Worm (Caenorhabditis elegans) whole organism, L2 larva: Measurements from ENCODE around the gene Y62E10A.24.

Experiments used
- ZK546.5 ChIP-seq: sonication (generic microtip); optimal IDR thresholded peaks from 2 replicates; lab custom pipeline; 2017; ENCODE audit warnings: missing biosample characterization, missing genetic modification characterization
- alr-1 ChIP-seq: fragments of 150-350 bp; optimal IDR thresholded peaks from 2 replicates; lab custom pipeline; 2014; ENCODE audit warnings: missing biosample characterization, missing genetic modification characterization
- elt-3 ChIP-seq: sonication (generic microtip); optimal IDR thresholded peaks from 2 replicates; lab custom pipeline; 2017; ENCODE audit warnings: missing biosample characterization, missing genetic modification characterization
- gmeb-1 ChIP-seq: fragments of 150-350 bp; optimal IDR thresholded peaks from 2 replicates; lab custom pipeline; 2014; ENCODE audit warnings: missing biosample characterization, missing genetic modification characterization
- lin-13 ChIP-seq: fragments of 150-350 bp; optimal IDR thresholded peaks from 2 replicates; lab custom pipeline; 2014; ENCODE audit warnings: missing biosample characterization, missing genetic modification reagents, missing genetic modification characterization
- lsy-2 ChIP-seq, 2 experiments: fragments of 150-350 bp in 1 of 2; sonication (generic microtip) in 1 of 2; optimal IDR thresholded peaks; 2 replicates each; lab custom pipeline; 2014 to 2017; ENCODE audit warnings: missing biosample characterization in 2 of 2, missing genetic modification characterization in 2 of 2
- mab-5 ChIP-seq: fragments of 150-350 bp; optimal IDR thresholded peaks from 2 replicates; lab custom pipeline; 2014; ENCODE audit warnings: missing biosample characterization, missing genetic modification characterization
- mdl-1 ChIP-seq, 2 experiments: fragments of 150-350 bp in 1 of 2; sonication (generic microtip) in 1 of 2; optimal IDR thresholded peaks; 2 replicates each; lab custom pipeline; 2017; ENCODE audit warnings: missing biosample characterization in 2 of 2, missing genetic modification characterization in 2 of 2
- nhr-23 ChIP-seq: fragments of 150-350 bp; optimal IDR thresholded peaks from 2 replicates; lab custom pipeline; 2014; ENCODE audit warnings: missing biosample characterization, missing genetic modification reagents, missing genetic modification characterization
- nhr-77 ChIP-seq: fragments of 150-350 bp; optimal IDR thresholded peaks from 2 replicates; lab custom pipeline; 2014; ENCODE audit warnings: missing biosample characterization, missing genetic modification characterization
- unc-55 ChIP-seq: fragments of 150-350 bp; sonication (generic microtip); optimal IDR thresholded peaks from 3 replicates; lab custom pipeline; 2014; ENCODE audit warnings: missing biosample characterization, missing genetic modification reagents, missing genetic modification characterization
- ztf-11 ChIP-seq: sonication (generic microtip); optimal IDR thresholded peaks from 2 replicates; lab custom pipeline; 2017; ENCODE audit warnings: missing biosample characterization, missing genetic modification characterization

- no peak for TF ChIP-seq mab-5 (tag; lab: Kevin White, UChicago)
- no peak for TF ChIP-seq nhr-23 (tag; lab: Kevin White, UChicago)
- TF ChIP-seq elt-3 (tag; lab: Kevin White, UChicago), result no peak
- no peak for TF ChIP-seq ztf-11 (tag; lab: Kevin White, UChicago)
- TF ChIP-seq nhr-77 (tag; lab: Kevin White, UChicago), result no peak
- no peak for TF ChIP-seq mdl-1 (tag; optimal IDR thresholded peaks at IDR 0.05; lab: Kevin White, UChicago)
- TF ChIP-seq ZK546.5 (tag; lab: Kevin White, UChicago), result no peak
- TF ChIP-seq lsy-2 (tag; optimal IDR thresholded peaks at IDR 0.05; lab: Kevin White, UChicago), result no peak
- no peak for TF ChIP-seq lin-13 (GFP tag; lab: Kevin White, UChicago)
- TF ChIP-seq alr-1 (tag; lab: Kevin White, UChicago), result no peak
- no peak for TF ChIP-seq unc-55 (GFP tag; lab: Kevin White, UChicago)
- peak; percentile 17 for TF ChIP-seq gmeb-1 (tag; lab: Kevin White, UChicago)
These were observed 43.4 kb upstream of the Y62E10A.24 start for ce11 chrIV:13327064-13327463.
